Worm (Caenorhabditis elegans) whole organism, L4/young adult: ENCODE data around the gene ceh-43.

Experiments
- W03F9.2 ChIP-seq: fragments of 150-350 bp; optimal IDR thresholded peaks from 2 replicates; lab custom pipeline; 2014; ENCODE audit warnings: missing biosample characterization, missing genetic modification characterization
- dao-5 ChIP-seq: sonication (generic microtip); optimal IDR thresholded peaks from 2 replicates; lab custom pipeline; 2016; ENCODE audit warnings: missing genotype, missing genetic modification characterization, moderate library complexity, missing compliant biosample characterization
- him-1 ChIP-seq: sonication (generic microtip); optimal IDR thresholded peaks from 2 replicates; lab custom pipeline; 2016; ENCODE audit warnings: missing genotype, missing genetic modification reagents, missing genetic modification characterization, missing compliant biosample characterization

DNA sequence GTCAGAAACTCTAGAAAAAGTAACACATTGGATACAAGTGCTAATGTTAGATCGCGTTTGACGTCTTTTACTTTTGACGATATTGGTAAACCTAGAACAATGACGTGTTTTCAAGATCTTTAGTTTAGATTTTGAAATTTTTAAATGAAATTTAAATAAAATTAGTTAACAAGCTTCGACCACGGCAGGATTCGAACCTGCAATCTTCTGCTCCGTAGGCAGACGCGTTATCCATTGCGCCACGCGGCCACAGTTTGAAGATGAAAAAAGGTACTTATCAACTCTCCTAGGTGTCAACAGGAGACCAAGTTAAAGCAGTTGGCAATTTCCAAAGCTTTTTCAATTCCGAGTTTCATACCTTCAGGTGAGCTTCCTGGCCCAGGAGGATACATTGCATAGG, 386 bp downstream of the ceh-43 start:
- TF ChIP-seq him-1 (tag; lab: Kevin White, UChicago) (no peak), W03F9.2 (tag; lab: Kevin White, UChicago) (peak; percentile 15), dao-5 (tag; lab: Kevin White, UChicago) (peak; percentile 34)
